Worm (Caenorhabditis elegans): ENCODE data around the gene clec-163.
"Not testable (repeated sequence)": the region's sequence is repeated elsewhere in the genome, so short reads cannot be mapped to it uniquely, and the experiment has no call there.

The clec-163 gene

DNA sequence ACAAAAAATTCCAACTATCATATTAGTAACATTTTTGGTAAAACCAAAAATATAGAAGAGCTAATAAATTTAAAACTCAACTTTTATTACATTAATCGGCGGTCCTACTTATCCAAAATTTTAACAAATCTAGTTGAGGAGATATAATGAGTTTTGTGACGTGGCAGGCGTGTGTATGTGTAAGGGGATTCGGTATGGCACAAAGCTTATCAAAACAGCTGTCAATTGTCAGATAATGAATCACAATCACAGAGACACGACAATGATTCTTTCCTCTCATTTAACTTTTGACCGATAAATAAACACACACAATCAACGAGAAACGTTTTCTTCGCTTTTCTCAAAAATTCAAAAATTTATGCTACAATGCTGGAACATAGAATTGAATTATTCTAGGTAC is 7.9 kb downstream of the clec-163 start, which contains the start of gene K11D9.3:
Gene K11D9.3 (minus strand): TSS at position 181 of the 400 bp plus-strand sequence.
- TF ChIP-seq tbx-37 (GFP tag; conservative IDR thresholded peaks at IDR 0.05): no peak
- no peak for TF ChIP-seq ama-1 (optimal IDR thresholded peaks at IDR 0.05)
- no peak for TF ChIP-seq hmbx-1 (tag; optimal IDR thresholded peaks at IDR 0.05)
- TF ChIP-seq hmg-4 (GFP tag; optimal IDR thresholded peaks at IDR 0.05): no peak
- no peak for TF ChIP-seq scrt-1 (GFP tag; IDR thresholded peaks at IDR 0.05)
- no peak for TF ChIP-seq F13C5.2 (tag; optimal IDR thresholded peaks at IDR 0.05)
- TF ChIP-seq B0310.2 (tag; optimal IDR thresholded peaks at IDR 0.05): no peak
- no peak for TF ChIP-seq ceh-13 (GFP tag; optimal IDR thresholded peaks at IDR 0.05)
- no peak for TF ChIP-seq ets-7 (tag; optimal IDR thresholded peaks at IDR 0.05)
- TF ChIP-seq ceh-36 (tag; optimal IDR thresholded peaks at IDR 0.05): no peak

- TF ChIP-seq B0310.2 (tag; optimal IDR thresholded peaks at IDR 0.05) (no peak), aly-1 (tag; optimal IDR thresholded peaks at IDR 0.05) (no peak), tra-4 (tag; optimal IDR thresholded peaks at IDR 0.05) (no peak), flt-1 (GFP tag; IDR thresholded peaks at IDR 0.05) (no peak), ceh-36 (tag; optimal IDR thresholded peaks at IDR 0.05) (no peak), sea-1 (GFP tag; conservative IDR thresholded peaks at IDR 0.05) (no peak), hmbx-1 (tag; optimal IDR thresholded peaks at IDR 0.05) (no peak), tbx-37 (GFP tag; conservative IDR thresholded peaks at IDR 0.05) (no peak), pes-1 (GFP tag; IDR thresholded peaks at IDR 0.05) (no peak), hmg-4 (GFP tag; optimal IDR thresholded peaks at IDR 0.05) (no peak), hnd-1 (tag; optimal IDR thresholded peaks at IDR 0.05) (no peak), tbx-11 (GFP tag; IDR thresholded peaks at IDR 0.05) (no peak), F13C5.2 (tag; optimal IDR thresholded peaks at IDR 0.05) (no peak), ets-7 (tag; optimal IDR thresholded peaks at IDR 0.05) (no peak), ceh-13 (GFP tag; optimal IDR thresholded peaks at IDR 0.05) (no peak), ama-1 (optimal IDR thresholded peaks at IDR 0.05) (no peak)
Measured at ce11 chrIII:10805172-10805571, 11.0 kb downstream of the clec-163 start.

- TF ChIP-seq hnd-1 (tag; optimal IDR thresholded peaks at IDR 0.05); scrt-1 (GFP tag; IDR thresholded peaks at IDR 0.05); tbx-37 (GFP tag; conservative IDR thresholded peaks at IDR 0.05): not testable (repeated sequence)
Measured at ce11 chrIII:10805625-10806024, 11.5 kb downstream of the clec-163 start, which contains the start of gene klp-7. Gene klp-7 (plus strand): TSS chrIII:10805925.

DNA sequence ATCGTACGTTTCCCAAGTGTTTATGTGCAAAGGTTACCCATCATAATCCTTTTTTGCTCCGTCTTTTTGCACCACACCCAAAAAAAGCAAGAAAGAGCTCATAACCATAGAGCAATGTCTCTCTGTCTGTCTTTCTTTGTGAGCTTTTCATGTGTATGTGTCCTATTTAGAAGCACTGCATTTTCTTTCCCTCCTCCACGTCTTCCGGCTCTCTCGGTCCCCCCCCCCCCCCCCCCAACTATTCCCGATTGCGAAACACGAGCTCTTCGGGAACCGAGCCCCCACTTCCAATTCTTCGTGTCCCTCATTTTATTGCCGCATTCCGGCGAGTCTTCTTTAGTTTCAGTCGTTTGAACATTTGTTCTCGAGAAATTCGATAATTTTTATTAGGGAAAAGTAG is 12.7 kb downstream of the clec-163 start:
- TF ChIP-seq ama-1 (optimal IDR thresholded peaks at IDR 0.05): no peak

ce11 chrIII:10807236-10807635 is 13.1 kb downstream of the clec-163 start:
- TF ChIP-seq tbx-37 (GFP tag; conservative IDR thresholded peaks at IDR 0.05): no peak
- TF ChIP-seq tbx-11 (GFP tag; IDR thresholded peaks at IDR 0.05): no peak
- no peak for TF ChIP-seq ceh-36 (tag; optimal IDR thresholded peaks at IDR 0.05)
- TF ChIP-seq F13C5.2 (tag; optimal IDR thresholded peaks at IDR 0.05): no peak
- TF ChIP-seq ama-1 (optimal IDR thresholded peaks at IDR 0.05): no peak
- TF ChIP-seq pes-1 (GFP tag; IDR thresholded peaks at IDR 0.05): no peak
- TF ChIP-seq flt-1 (GFP tag; IDR thresholded peaks at IDR 0.05): no peak
- TF ChIP-seq hmbx-1 (tag; optimal IDR thresholded peaks at IDR 0.05): no peak
- no peak for TF ChIP-seq aly-1 (tag; optimal IDR thresholded peaks at IDR 0.05)
- TF ChIP-seq hnd-1 (tag; optimal IDR thresholded peaks at IDR 0.05): no peak
- TF ChIP-seq hmg-4 (GFP tag; optimal IDR thresholded peaks at IDR 0.05): no peak
- no peak for TF ChIP-seq scrt-1 (GFP tag; IDR thresholded peaks at IDR 0.05)

DNA sequence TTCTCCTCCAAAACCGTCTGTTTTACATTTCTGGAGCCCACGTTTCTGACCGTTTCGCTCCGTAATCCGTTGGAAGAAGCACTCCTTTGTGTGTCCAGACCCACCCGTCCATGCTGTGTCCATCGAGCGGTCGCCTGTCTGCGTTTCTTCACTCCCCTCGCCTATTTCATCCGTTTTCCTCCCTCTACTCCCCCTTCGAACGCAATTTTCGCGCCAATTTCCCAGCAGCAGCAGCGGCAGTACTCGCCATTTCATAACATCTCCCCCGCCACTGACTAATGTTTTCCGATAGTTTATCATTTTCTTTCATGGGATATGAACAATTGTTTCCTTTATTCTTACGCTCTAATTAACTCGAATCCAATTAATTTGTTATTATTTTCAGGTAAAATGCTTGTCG is 13.8 kb downstream of the clec-163 start:
- TF ChIP-seq hnd-1 (tag; optimal IDR thresholded peaks at IDR 0.05): no peak
- no peak for TF ChIP-seq scrt-1 (GFP tag; IDR thresholded peaks at IDR 0.05)
- TF ChIP-seq tra-4 (tag; optimal IDR thresholded peaks at IDR 0.05): no peak
- no peak for TF ChIP-seq ets-7 (tag; optimal IDR thresholded peaks at IDR 0.05)
- TF ChIP-seq B0310.2 (tag; optimal IDR thresholded peaks at IDR 0.05): no peak
- 0 out of 2 replicates have a peak, but pooled peaks have one; percentile 6 for TF ChIP-seq flt-1 (GFP tag; IDR thresholded peaks at IDR 0.05)
- peak; percentile 44 for TF ChIP-seq F13C5.2 (tag; optimal IDR thresholded peaks at IDR 0.05)
- no peak for TF ChIP-seq sea-1 (GFP tag; conservative IDR thresholded peaks at IDR 0.05)
- TF ChIP-seq hmbx-1 (tag; optimal IDR thresholded peaks at IDR 0.05): no peak
- TF ChIP-seq tbx-11 (GFP tag; IDR thresholded peaks at IDR 0.05): no peak
- TF ChIP-seq tbx-37 (GFP tag; conservative IDR thresholded peaks at IDR 0.05): peak; percentile 30; the same call in 1 of the 2 replicates
- no peak for TF ChIP-seq ceh-36 (tag; optimal IDR thresholded peaks at IDR 0.05)
- TF ChIP-seq aly-1 (tag; optimal IDR thresholded peaks at IDR 0.05): no peak
- TF ChIP-seq hmg-4 (GFP tag; optimal IDR thresholded peaks at IDR 0.05): peak; percentile 68
- TF ChIP-seq pes-1 (GFP tag; IDR thresholded peaks at IDR 0.05): no peak
- TF ChIP-seq ama-1 (optimal IDR thresholded peaks at IDR 0.05): no peak

DNA sequence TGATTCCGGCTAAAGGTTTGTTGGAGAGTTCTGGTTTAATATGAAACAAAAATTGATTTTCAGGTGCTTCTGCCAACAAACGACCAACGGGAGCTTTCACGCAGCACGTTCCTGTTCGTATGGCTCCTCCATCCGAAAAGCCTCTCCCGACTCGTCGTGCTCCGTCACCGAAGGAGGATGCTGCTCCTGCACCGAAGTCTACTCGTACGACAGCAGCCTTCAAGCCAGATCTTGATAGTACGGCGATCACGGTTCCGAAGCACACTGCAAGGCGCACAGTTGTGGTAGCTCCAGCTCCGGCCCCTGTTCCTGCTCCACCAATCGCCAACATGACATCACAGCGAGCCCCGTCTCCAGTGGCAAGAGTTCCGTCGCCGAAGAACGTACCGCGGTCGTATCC is 14.7 kb downstream of the clec-163 start:
- TF ChIP-seq aly-1 (tag; optimal IDR thresholded peaks at IDR 0.05) (peak; percentile 38), ceh-36 (tag; optimal IDR thresholded peaks at IDR 0.05) (no peak)

DNA sequence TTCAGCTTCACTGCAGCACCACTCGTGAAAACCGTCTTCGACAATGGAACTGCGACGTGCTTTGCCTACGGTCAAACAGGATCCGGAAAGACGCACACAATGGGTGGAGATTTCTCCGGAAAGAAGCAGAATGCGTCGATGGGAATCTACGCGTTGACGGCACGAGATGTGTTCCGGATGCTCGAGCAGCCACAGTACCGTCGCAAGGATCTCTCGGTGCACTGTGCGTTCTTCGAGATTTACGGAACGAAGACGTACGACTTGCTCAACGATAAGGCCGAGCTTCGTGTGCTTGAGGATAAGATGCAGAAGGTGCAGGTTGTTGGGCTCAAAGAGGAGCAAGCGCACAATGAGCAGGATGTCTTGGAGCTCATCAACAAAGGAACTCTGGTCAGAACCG is 15.4 kb downstream of the clec-163 start:
- no peak for TF ChIP-seq tbx-37 (GFP tag; conservative IDR thresholded peaks at IDR 0.05)
- no peak for TF ChIP-seq tra-4 (tag; optimal IDR thresholded peaks at IDR 0.05)
- TF ChIP-seq hmg-4 (GFP tag; optimal IDR thresholded peaks at IDR 0.05): no peak
- no peak for TF ChIP-seq scrt-1 (GFP tag; IDR thresholded peaks at IDR 0.05)
- TF ChIP-seq B0310.2 (tag; optimal IDR thresholded peaks at IDR 0.05): no peak
- no peak for TF ChIP-seq ceh-13 (GFP tag; optimal IDR thresholded peaks at IDR 0.05)
- TF ChIP-seq ets-7 (tag; optimal IDR thresholded peaks at IDR 0.05): no peak
- no peak for TF ChIP-seq ceh-36 (tag; optimal IDR thresholded peaks at IDR 0.05)
- TF ChIP-seq F13C5.2 (tag; optimal IDR thresholded peaks at IDR 0.05): no peak
- TF ChIP-seq ama-1 (optimal IDR thresholded peaks at IDR 0.05): no peak

Data from whole organism, early embryonic.